Worm (Caenorhabditis elegans) whole organism, L1 larva: ENCODE data around the gene pus-1.
A peak's percentile ranks its signal among the peaks of the same experiment; 100 is the strongest.

ENCODE experiments used
- C16A3.4 ChIP-seq: fragments of 150-350 bp; optimal IDR thresholded peaks from 2 replicates; lab custom pipeline; 2014; ENCODE audit warnings: missing biosample characterization, missing genetic modification characterization
- F16B12.6 ChIP-seq: fragments of 150-350 bp; optimal IDR thresholded peaks from 2 replicates; lab custom pipeline; 2014; ENCODE audit warnings: missing biosample characterization, missing genetic modification characterization
- aha-1 ChIP-seq: fragments of 150-350 bp; optimal IDR thresholded peaks from 2 replicates; lab custom pipeline; 2014; ENCODE audit warnings: missing biosample characterization, missing genetic modification characterization
- aly-2 ChIP-seq: fragments of 150-350 bp; optimal IDR thresholded peaks from 2 replicates; lab custom pipeline; 2014; ENCODE audit warnings: missing biosample characterization, missing genetic modification characterization
- ama-1 ChIP-seq: fragments of 150-350 bp; optimal IDR thresholded peaks from 2 replicates; lab custom pipeline; 2014
- blmp-1 ChIP-seq: fragments of 150-350 bp; optimal IDR thresholded peaks from 2 replicates; lab custom pipeline; 2014; ENCODE audit warnings: missing biosample characterization, missing genetic modification characterization
- ceh-8 ChIP-seq: fragments of 200-800 bp; sonication (Bioruptor generic); optimal IDR thresholded peaks from 2 replicates; lab custom pipeline; 2018; ENCODE audit warnings: mild to moderate bottlenecking, missing genetic modification characterization, moderate library complexity, missing compliant biosample characterization
- ceh-82 ChIP-seq, 3 experiments: fragments of 150-350 bp in 1 of 3; sonication (generic microtip) in 2 of 3; optimal IDR thresholded peaks; 2 replicates each; lab custom pipeline; 2014 to 2017; ENCODE audit warnings: missing biosample characterization in 3 of 3, missing genetic modification characterization in 3 of 3
- ceh-88 ChIP-seq: fragments of 200-800 bp; sonication (Bioruptor generic); IDR thresholded peaks from 2 replicates; pipeline ENCODE4 v1.3.6; 2022; ENCODE audit warnings: missing genetic modification characterization, missing compliant biosample characterization
- dsc-1 ChIP-seq: sonication (generic microtip); optimal IDR thresholded peaks from 2 replicates; lab custom pipeline; 2016; ENCODE audit warnings: mild to moderate bottlenecking, missing genetic modification characterization, missing compliant biosample characterization
- efl-1 ChIP-seq, 4 experiments: fragments of 150-350 bp; optimal IDR thresholded peaks in 3 of 4; peaks in 1 of 4; 1 replicate in 1 of 4; 2 replicates in 3 of 4; lab custom pipeline; 2014; ENCODE audit warnings: missing biosample characterization in 2 of 4, missing genetic modification characterization in 2 of 4, missing genetic modification reagents in 2 of 4
- efl-3 ChIP-seq: fragments of 200-800 bp; sonication (Bioruptor generic); optimal IDR thresholded peaks from 2 replicates; lab custom pipeline; 2018; ENCODE audit warnings: mild to moderate bottlenecking, missing genetic modification characterization, missing compliant biosample characterization
- elt-2 ChIP-seq: sonication (generic microtip); optimal IDR thresholded peaks from 2 replicates; lab custom pipeline; 2016; ENCODE audit warnings: missing genetic modification characterization, mild to moderate bottlenecking, inconsistent platforms, missing compliant biosample characterization, missing genetic modification reagents
- elt-3 ChIP-seq, 6 experiments: fragments of 150-350 bp in 1 of 6; sonication (generic microtip); optimal IDR thresholded peaks; 2 replicates each; lab custom pipeline; 2017 to 2018; ENCODE audit warnings: missing biosample characterization in 6 of 6, missing genetic modification characterization in 6 of 6, inconsistent platforms in 1 of 6
- fkh-10 ChIP-seq: sonication (generic microtip); optimal IDR thresholded peaks from 2 replicates; lab custom pipeline; 2017; ENCODE audit warnings: missing biosample characterization, missing genetic modification reagents, missing genetic modification characterization
- fkh-4 ChIP-seq: sonication (generic microtip); optimal IDR thresholded peaks from 2 replicates; lab custom pipeline; 2016; ENCODE audit warnings: missing compliant biosample characterization, missing genetic modification characterization, borderline replicate concordance
- fos-1 ChIP-seq: fragments of 150-350 bp; optimal IDR thresholded peaks from 2 replicates; lab custom pipeline; 2014; ENCODE audit warnings: missing biosample characterization, missing genetic modification characterization
- grh-1 ChIP-seq: fragments of 200-800 bp; sonication (Bioruptor generic); IDR thresholded peaks from 2 replicates; pipeline ENCODE4 v1.3.6; 2022; ENCODE audit warnings: missing genetic modification reagents, missing genetic modification characterization, missing compliant biosample characterization
- hlh-4 ChIP-seq: sonication (generic microtip); optimal IDR thresholded peaks from 2 replicates; lab custom pipeline; 2016; ENCODE audit warnings: mild to moderate bottlenecking, missing genetic modification characterization, missing compliant biosample characterization
- hpl-2 ChIP-seq: fragments of 150-350 bp; optimal IDR thresholded peaks from 2 replicates; lab custom pipeline; 2014; ENCODE audit warnings: missing biosample characterization, missing genetic modification reagents, missing genetic modification characterization
- irx-1 ChIP-seq: sonication (generic microtip); optimal IDR thresholded peaks from 2 replicates; lab custom pipeline; 2016; ENCODE audit warnings: missing genetic modification characterization, missing compliant biosample characterization
- isw-1 ChIP-seq: fragments of 200-800 bp; sonication (Bioruptor generic); IDR thresholded peaks from 2 replicates; pipeline ENCODE4 v1.3.6; 2022; ENCODE audit warnings: missing genetic modification characterization, missing compliant biosample characterization
- jun-1 ChIP-seq: fragments of 150-350 bp; optimal IDR thresholded peaks from 2 replicates; lab custom pipeline; 2014; ENCODE audit warnings: missing biosample characterization, missing genetic modification reagents, missing genetic modification characterization
- lin-13 ChIP-seq: fragments of 150-350 bp; optimal IDR thresholded peaks from 2 replicates; lab custom pipeline; 2014; ENCODE audit warnings: missing biosample characterization, missing genetic modification reagents, missing genetic modification characterization
- lin-14 ChIP-seq: fragments of 200-800 bp; sonication (Bioruptor generic); optimal IDR thresholded peaks from 2 replicates; lab custom pipeline; 2018; ENCODE audit warnings: mild to moderate bottlenecking, missing genetic modification characterization, moderate library complexity, missing compliant biosample characterization
- lin-15B ChIP-seq: fragments of 150-350 bp; sonication (generic microtip); optimal IDR thresholded peaks from 3 replicates; lab custom pipeline; 2014; ENCODE audit warnings: missing biosample characterization, missing genetic modification characterization
- lin-35 ChIP-seq, 2 experiments: fragments of 150-350 bp; optimal IDR thresholded peaks; 2 replicates each; lab custom pipeline; 2014; ENCODE audit warnings: missing biosample characterization in 2 of 2, missing genetic modification characterization in 2 of 2, missing genetic modification reagents in 2 of 2
- lin-39 ChIP-seq: fragments of 150-350 bp; optimal IDR thresholded peaks from 2 replicates; lab custom pipeline; 2014; ENCODE audit warnings: missing biosample characterization, missing genetic modification reagents, missing genetic modification characterization
- lsy-2 ChIP-seq, 2 experiments: fragments of 150-350 bp; optimal IDR thresholded peaks; 2 replicates each; lab custom pipeline; 2014; ENCODE audit warnings: missing biosample characterization in 2 of 2, missing genetic modification characterization in 2 of 2
- mab-9 ChIP-seq: fragments of 200-800 bp; sonication (Bioruptor generic); IDR thresholded peaks from 2 replicates; pipeline ENCODE4 v1.3.6; 2022; ENCODE audit warnings: missing genetic modification reagents, missing genetic modification characterization, missing compliant biosample characterization
- mdl-1 ChIP-seq, 2 experiments: fragments of 150-350 bp; optimal IDR thresholded peaks; 2 replicates each; lab custom pipeline; 2014 to 2017; ENCODE audit warnings: missing biosample characterization in 2 of 2, missing genetic modification characterization in 2 of 2, inconsistent platforms in 1 of 2
- mep-1 ChIP-seq: fragments of 150-350 bp; optimal IDR thresholded peaks from 2 replicates; lab custom pipeline; 2014; ENCODE audit warnings: missing biosample characterization, missing genetic modification characterization
- nhr-19 ChIP-seq: fragments of 200-800 bp; sonication (Bioruptor generic); conservative IDR thresholded peaks from 2 replicates; pipeline ENCODE4 v1.3.6; 2022; ENCODE audit warnings: missing genetic modification characterization, missing compliant biosample characterization
- nhr-20 ChIP-seq: sonication (generic microtip); optimal IDR thresholded peaks from 2 replicates; lab custom pipeline; 2016; ENCODE audit warnings: mild to moderate bottlenecking, missing genetic modification characterization, missing compliant biosample characterization
- nhr-28 ChIP-seq: fragments of 150-350 bp; optimal IDR thresholded peaks from 2 replicates; lab custom pipeline; 2014; ENCODE audit warnings: missing biosample characterization, missing genetic modification characterization
- nhr-47 ChIP-seq: sonication (generic microtip); optimal IDR thresholded peaks from 2 replicates; lab custom pipeline; 2016; ENCODE audit warnings: mild to moderate bottlenecking, missing genetic modification characterization, moderate library complexity, missing compliant biosample characterization
- nhr-71 ChIP-seq: sonication (generic microtip); optimal IDR thresholded peaks from 2 replicates; lab custom pipeline; 2016; ENCODE audit warnings: mild to moderate bottlenecking, missing genetic modification characterization, moderate library complexity, missing compliant biosample characterization
- nhr-77 ChIP-seq: fragments of 150-350 bp; optimal IDR thresholded peaks from 2 replicates; lab custom pipeline; 2014; ENCODE audit warnings: missing biosample characterization, missing genetic modification characterization
- nhr-85 ChIP-seq: sonication (generic microtip); peaks from one replicate; lab custom pipeline; 2016; ENCODE audit warnings: missing genetic modification characterization, inconsistent platforms, missing compliant biosample characterization
- nhr-90 ChIP-seq: sonication (generic microtip); optimal IDR thresholded peaks from 2 replicates; lab custom pipeline; 2016; ENCODE audit warnings: mild to moderate bottlenecking, missing genetic modification characterization, missing compliant biosample characterization; ENCODE audit not compliant: poor library complexity
- skn-1 ChIP-seq: fragments of 150-350 bp; optimal IDR thresholded peaks from 2 replicates; lab custom pipeline; 2014; ENCODE audit warnings: missing biosample characterization, missing genetic modification characterization
- snpc-4 ChIP-seq: fragments of 150-350 bp; optimal IDR thresholded peaks from 2 replicates; lab custom pipeline; 2014; ENCODE audit warnings: missing biosample characterization, missing genetic modification characterization
- snu-23 ChIP-seq: sonication (generic microtip); optimal IDR thresholded peaks from 2 replicates; lab custom pipeline; 2016; ENCODE audit warnings: missing genetic modification characterization, missing compliant biosample characterization
- sptf-1 ChIP-seq: fragments of 150-350 bp; optimal IDR thresholded peaks from 2 replicates; lab custom pipeline; 2014; ENCODE audit warnings: missing biosample characterization, missing genetic modification characterization
- sup-37 ChIP-seq: fragments of 200-800 bp; sonication (Bioruptor generic); optimal IDR thresholded peaks from 2 replicates; lab custom pipeline; 2018; ENCODE audit warnings: mild to moderate bottlenecking, missing genetic modification characterization, missing compliant biosample characterization
- swsn-7 ChIP-seq: sonication (generic microtip); optimal IDR thresholded peaks from 2 replicates; lab custom pipeline; 2016; ENCODE audit warnings: missing genetic modification characterization, missing compliant biosample characterization
- tbx-2 ChIP-seq: sonication (generic microtip); optimal IDR thresholded peaks from 2 replicates; lab custom pipeline; 2016; ENCODE audit warnings: missing genetic modification characterization, missing compliant biosample characterization
- unc-130 ChIP-seq: fragments of 150-350 bp; optimal IDR thresholded peaks from 2 replicates; lab custom pipeline; 2017; ENCODE audit warnings: missing biosample characterization, missing genetic modification characterization, inconsistent platforms
- unc-86 ChIP-seq: sonication (generic microtip); optimal IDR thresholded peaks from 2 replicates; lab custom pipeline; 2016; ENCODE audit warnings: missing genetic modification characterization, missing compliant biosample characterization
- zip-4 ChIP-seq: fragments of 200-800 bp; sonication (Bioruptor generic); optimal IDR thresholded peaks from 2 replicates; lab custom pipeline; 2018; ENCODE audit warnings: mild to moderate bottlenecking, missing genetic modification characterization, moderate library complexity, missing compliant biosample characterization
- ztf-11 ChIP-seq, 2 experiments: sonication (generic microtip); optimal IDR thresholded peaks; 2 replicates each; lab custom pipeline; 2016 to 2017; ENCODE audit warnings: missing genetic modification characterization in 2 of 2, missing biosample characterization in 1 of 2, missing compliant biosample characterization in 1 of 2
- ztf-4 ChIP-seq: fragments of 150-350 bp; optimal IDR thresholded peaks from 2 replicates; lab custom pipeline; 2014; ENCODE audit warnings: missing biosample characterization, missing genetic modification characterization

The pus-1 gene

DNA sequence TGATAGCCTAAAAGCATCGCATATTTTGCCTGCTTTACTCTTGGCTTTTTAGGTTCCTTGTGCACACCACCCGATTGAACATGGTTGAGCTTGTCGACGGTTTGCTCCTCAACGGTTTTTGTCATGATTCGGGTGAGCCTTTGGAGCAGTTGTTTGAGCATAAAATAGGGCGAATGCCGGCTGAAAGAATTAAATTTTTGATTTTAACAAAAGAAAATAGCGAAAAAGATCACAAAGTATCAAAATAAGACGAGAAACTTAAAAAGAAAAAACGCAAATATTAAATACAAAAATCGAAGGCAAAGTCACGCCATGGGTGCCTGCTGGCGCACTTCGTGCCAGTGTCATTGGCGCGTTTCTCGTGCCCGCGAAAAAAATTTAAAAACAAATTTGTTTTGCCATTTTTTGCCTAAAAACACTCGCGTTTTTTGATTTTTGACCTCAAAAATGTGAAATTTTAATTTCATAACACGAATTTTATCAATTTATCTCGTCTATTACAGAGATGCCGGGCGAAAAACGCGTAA, at the start of gene pus-1, which contains the start of gene ctps-1:
pus-1 (minus strand) TSS at position 125 of the 527 bp plus-strand sequence.
ctps-1 (plus strand) TSS at position 51 of the 527 bp plus-strand sequence.
- TF ChIP-seq hlh-4 (tag; lab: Kevin White, UChicago) (no peak), jun-1 (peak; percentile 33), blmp-1 (tag; lab: Kevin White, UChicago) (no peak), unc-86 (tag; lab: Kevin White, UChicago) (peak; percentile 27), elt-3 (tag; optimal IDR thresholded peaks at IDR 0.05; lab: Kevin White, UChicago) (peak in 1 of 6 experiments; percentile 79), isw-1 (GFP tag; lab: Robert Waterston, UW) (peak; percentile 60), fos-1 (tag; lab: Kevin White, UChicago) (peak; percentile 48), unc-130 (tag; lab: Kevin White, UChicago) (peak; percentile 53), zip-4 (no peak), ztf-11 (tag; optimal IDR thresholded peaks at IDR 0.05; lab: Kevin White, UChicago) (peak in 1 of 2 experiments; percentile 19), elt-2 (tag; lab: Kevin White, UChicago) (peak; percentile 18), efl-1 (optimal IDR thresholded peaks at IDR 0.05; lab: Kevin White, UChicago) (peak; percentile 75 to 81), efl-1 (GFP tag; optimal IDR thresholded peaks at IDR 0.05 in 1 of 2; lab: Kevin White, UChicago) (peak; percentile 82 to 98), mab-9 (peak; percentile 73), nhr-28 (tag; lab: Kevin White, UChicago) (no peak), swsn-7 (tag; lab: Kevin White, UChicago) (peak; percentile 72), sptf-1 (no peak), nhr-20 (tag; lab: Kevin White, UChicago) (peak; percentile 74), nhr-90 (tag; lab: Kevin White, UChicago) (peak; percentile 70), nhr-77 (tag; lab: Kevin White, UChicago) (peak; percentile 9), mep-1 (tag; lab: Kevin White, UChicago) (peak; percentile 73), ztf-4 (no peak), aly-2 (peak; percentile 40), nhr-85 (tag; lab: Kevin White, UChicago) (peak; percentile 81), ceh-8 (no peak), snpc-4 (tag; lab: Kevin White, UChicago) (peak; percentile 84), ceh-82 (tag; optimal IDR thresholded peaks at IDR 0.05; lab: Kevin White, UChicago) (peak; percentile 67 to 75 (median 70)), lin-35 (GFP tag; optimal IDR thresholded peaks at IDR 0.05; lab: Kevin White, UChicago) (peak; percentile 78 to 83), mdl-1 (tag; optimal IDR thresholded peaks at IDR 0.05; lab: Kevin White, UChicago) (peak in 1 of 2 experiments; percentile 68), ama-1 (lab: Kevin White, UChicago) (peak; percentile 56), irx-1 (tag; lab: Kevin White, UChicago) (peak; percentile 73), fkh-10 (GFP tag; lab: Kevin White, UChicago) (peak; percentile 21), snu-23 (GFP tag; lab: Kevin White, UChicago) (peak; percentile 80), hpl-2 (GFP tag; lab: Kevin White, UChicago) (peak; percentile 7), skn-1 (tag; lab: Kevin White, UChicago) (peak; percentile 74), F16B12.6 (tag; lab: Kevin White, UChicago) (peak; percentile 27), nhr-47 (tag; lab: Kevin White, UChicago) (peak; percentile 87), C16A3.4 (tag; lab: Kevin White, UChicago) (peak; percentile 65), lin-13 (GFP tag; lab: Kevin White, UChicago) (peak; percentile 70), grh-1 (GFP tag; lab: Robert Waterston, UW) (peak; percentile 59), lin-14 (GFP tag; lab: Kevin White, UChicago) (peak; percentile 67), nhr-71 (tag; lab: Kevin White, UChicago) (no peak), tbx-2 (tag; lab: Kevin White, UChicago) (peak; percentile 78), ceh-88 (no peak), sup-37 (GFP tag; lab: Kevin White, UChicago) (no peak), lsy-2 (tag; optimal IDR thresholded peaks at IDR 0.05; lab: Kevin White, UChicago) (peak; percentile 79 to 81), lin-39 (tag; lab: Kevin White, UChicago) (peak; percentile 67), fkh-4 (tag; lab: Kevin White, UChicago) (no peak), nhr-19 (GFP tag; lab: Robert Waterston, UW) (peak; percentile 78), dsc-1 (tag; lab: Kevin White, UChicago) (peak; percentile 72), aha-1 (tag; lab: Kevin White, UChicago) (peak; percentile 41), efl-3 (GFP tag; lab: Kevin White, UChicago) (no peak), lin-15B (peak; percentile 36)
